Worm (Caenorhabditis elegans) whole organism, L2 larva: Measurements from ENCODE around the gene C02F12.5.

Experiments
- C34F6.9 ChIP-seq: fragments of 150-350 bp; optimal IDR thresholded peaks from 2 replicates; lab custom pipeline; 2014; ENCODE audit warnings: missing biosample characterization, missing genetic modification characterization
- R02D3.7 ChIP-seq: fragments of 150-350 bp; optimal IDR thresholded peaks from 2 replicates; lab custom pipeline; 2014; ENCODE audit warnings: missing biosample characterization, missing genetic modification characterization
- ama-1 ChIP-seq: fragments of 150-350 bp; optimal IDR thresholded peaks from 2 replicates; lab custom pipeline; 2018; ENCODE audit warnings: inconsistent platforms
- elt-1 ChIP-seq: fragments of 150-350 bp; optimal IDR thresholded peaks from 2 replicates; lab custom pipeline; 2014; ENCODE audit warnings: missing biosample characterization, missing genetic modification characterization
- lin-39 ChIP-seq: fragments of 150-350 bp; optimal IDR thresholded peaks from 2 replicates; lab custom pipeline; 2014; ENCODE audit warnings: missing biosample characterization, missing genetic modification reagents, missing genetic modification characterization
- nhr-77 ChIP-seq: fragments of 150-350 bp; optimal IDR thresholded peaks from 2 replicates; lab custom pipeline; 2014; ENCODE audit warnings: missing biosample characterization, missing genetic modification characterization
- snpc-4 ChIP-seq: fragments of 150-350 bp; optimal IDR thresholded peaks from 2 replicates; lab custom pipeline; 2014; ENCODE audit warnings: missing biosample characterization, missing genetic modification characterization
- unc-62 ChIP-seq: fragments of 150-350 bp; optimal IDR thresholded peaks from 2 replicates; lab custom pipeline; 2014; ENCODE audit warnings: missing biosample characterization, missing genetic modification reagents, missing genetic modification characterization

ce11 chrX:3689155-3689719 is 17.3 kb upstream of the C02F12.5 start, which contains the start of gene tag-278:
- TF ChIP-seq snpc-4 (tag; lab: Kevin White, UChicago) = no peak
- no peak for TF ChIP-seq ama-1 (lab: Kevin White, UChicago)
- TF ChIP-seq nhr-77 (tag; lab: Kevin White, UChicago) = no peak
- no peak for TF ChIP-seq R02D3.7 (tag; lab: Kevin White, UChicago)
- no peak for TF ChIP-seq lin-39 (tag; lab: Kevin White, UChicago)
- no peak for TF ChIP-seq unc-62
- no peak for TF ChIP-seq elt-1
- TF ChIP-seq C34F6.9 (tag; lab: Kevin White, UChicago) = peak; percentile 0
